Worm (Caenorhabditis elegans) whole organism, late embryonic: ENCODE results near the gene dop-2.

Experiments
- dve-1 ChIP-seq: sonication (generic microtip); optimal IDR thresholded peaks from 2 replicates; lab custom pipeline; 2017; ENCODE audit warnings: antibody characterized with exemption, mild to moderate bottlenecking, missing genetic modification characterization, missing compliant biosample characterization
- elt-4 ChIP-seq: sonication (generic microtip); optimal IDR thresholded peaks from 2 replicates; lab custom pipeline; 2016; ENCODE audit warnings: missing genetic modification characterization, missing compliant biosample characterization
- hlh-30 ChIP-seq: sonication (generic microtip); optimal IDR thresholded peaks from 2 replicates; lab custom pipeline; 2017; ENCODE audit warnings: antibody characterized with exemption, missing genetic modification characterization, missing compliant biosample characterization; ENCODE audit not compliant: insufficient read depth
- lim-6 ChIP-seq: sonication (generic microtip); optimal IDR thresholded peaks from 2 replicates; lab custom pipeline; 2016; ENCODE audit warnings: missing genetic modification characterization, missing compliant biosample characterization
- lin-11 ChIP-seq: fragments of 200-800 bp; sonication (Bioruptor generic); optimal IDR thresholded peaks from 2 replicates; lab custom pipeline; 2018; ENCODE audit warnings: mild to moderate bottlenecking, missing genetic modification characterization, missing compliant biosample characterization
- pqm-1 ChIP-seq: sonication (generic microtip); optimal IDR thresholded peaks from 2 replicates; lab custom pipeline; 2016; ENCODE audit warnings: missing genetic modification characterization, missing compliant biosample characterization
- tbx-2 ChIP-seq: sonication (generic microtip); optimal IDR thresholded peaks from 2 replicates; lab custom pipeline; 2016; ENCODE audit warnings: missing genetic modification characterization, missing compliant biosample characterization

DNA sequence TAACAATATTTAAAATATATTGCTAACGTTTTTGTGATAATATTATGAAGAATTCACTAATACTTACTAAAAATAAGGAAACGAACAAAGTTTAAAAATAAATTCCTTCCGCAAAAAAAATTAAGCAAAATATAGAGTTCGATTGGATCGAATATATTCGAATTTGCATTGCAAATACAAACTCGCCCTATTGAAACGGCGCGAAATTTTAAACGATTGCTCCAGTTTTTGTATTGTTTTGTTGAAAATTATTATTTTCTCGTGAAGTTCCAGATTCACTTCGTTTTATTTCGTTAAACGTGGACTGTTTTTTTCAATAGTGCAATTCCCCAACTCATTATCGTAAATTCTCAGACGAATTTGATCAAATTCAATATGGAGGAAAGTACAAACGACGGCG, 37.2 kb downstream of the dop-2 start, which contains the start of the genes atl-1 and hcp-2:
- TF ChIP-seq lin-11 (tag; lab: Kevin White, UChicago) (no peak), tbx-2 (tag; lab: Kevin White, UChicago) (no peak), dve-1 (no peak), elt-4 (tag; lab: Kevin White, UChicago) (no peak), hlh-30 (tag; lab: Kevin White, UChicago) (no peak), lim-6 (tag; lab: Kevin White, UChicago) (no peak), pqm-1 (tag; lab: Kevin White, UChicago) (no peak)
